Worm (Caenorhabditis elegans): ENCODE results near the gene K11E4.6.
A peak's percentile ranks its signal among the peaks of the same experiment; 100 is the strongest.

K11E4.6 gene

DNA sequence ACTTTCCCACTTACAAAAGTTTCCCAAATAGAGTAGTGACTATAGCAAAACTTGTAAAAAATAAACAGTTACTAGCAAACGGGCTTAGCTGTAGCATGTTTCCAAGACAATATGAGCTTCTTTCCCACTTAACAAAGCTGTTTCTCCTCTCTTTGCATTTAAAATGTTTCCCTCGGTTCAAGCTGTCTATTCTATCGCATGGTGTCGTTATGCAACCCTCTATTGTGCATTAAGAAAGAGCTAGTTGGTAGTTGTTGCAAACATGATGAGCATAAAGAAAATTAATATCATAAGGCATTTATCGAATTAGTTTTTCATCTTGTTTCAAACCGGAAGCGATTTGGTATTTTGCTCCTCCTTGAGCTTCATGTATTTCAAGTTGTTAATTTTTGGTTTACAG is 1.6 kb upstream of the K11E4.6 start, which contains the start of gene poml-1:
Gene poml-1, minus strand, starts transcription at position 101 of the 400 bp plus-strand sequence.
- TF ChIP-seq unc-39 (tag; optimal IDR thresholded peaks at IDR 0.05) (no peak), unc-55 (GFP tag; optimal IDR thresholded peaks at IDR 0.05) (no peak), ztf-1 (GFP tag; conservative IDR thresholded peaks at IDR 0.05) (no peak), egl-27 (tag; optimal IDR thresholded peaks at IDR 0.05) (no peak), lin-11 (tag; optimal IDR thresholded peaks at IDR 0.05) (no peak), mdl-1 (tag; optimal IDR thresholded peaks at IDR 0.05) (no peak), ztf-11 (tag; optimal IDR thresholded peaks at IDR 0.05) (no peak), nhr-21 (tag; optimal IDR thresholded peaks at IDR 0.05) (no peak)

ce11 chrX:13726285-13726684 is 1.8 kb downstream of the K11E4.6 start:
- TF ChIP-seq lsy-2 (tag; optimal IDR thresholded peaks at IDR 0.05) (no peak), blmp-1 (tag; optimal IDR thresholded peaks at IDR 0.05; ENCODE audit: insufficient read depth) (peak; percentile 80)

ce11 chrX:13726874-13727343 is 2.4 kb downstream of the K11E4.6 start, which contains the start of gene pix-1:
TSS of gene pix-1 (plus strand) at chrX:13727293.
- no peak for TF ChIP-seq mbf-1 (tag; optimal IDR thresholded peaks at IDR 0.05)
- no peak for TF ChIP-seq unc-62 (GFP tag; optimal IDR thresholded peaks at IDR 0.05)
- no peak for TF ChIP-seq ceh-16 (tag; optimal IDR thresholded peaks at IDR 0.05)
- TF ChIP-seq sma-9 (GFP tag; optimal IDR thresholded peaks at IDR 0.05), result peak; percentile 85
- TF ChIP-seq sma-9 (tag; optimal IDR thresholded peaks at IDR 0.05), result no peak
- TF ChIP-seq ama-1 (optimal IDR thresholded peaks at IDR 0.05), result no peak
- TF ChIP-seq unc-39 (tag; optimal IDR thresholded peaks at IDR 0.05), result no peak
- TF ChIP-seq elt-1 (tag; optimal IDR thresholded peaks at IDR 0.05), result no peak
- TF ChIP-seq sem-4 (tag; optimal IDR thresholded peaks at IDR 0.05), result peak; percentile 67
- no peak for TF ChIP-seq blmp-1 (tag; optimal IDR thresholded peaks at IDR 0.05; ENCODE audit: insufficient read depth)
- TF ChIP-seq elt-3 (tag; optimal IDR thresholded peaks at IDR 0.05), result no peak
- no peak for TF ChIP-seq mdl-1 (tag; optimal IDR thresholded peaks at IDR 0.05)
- peak; percentile 77 for TF ChIP-seq F13H6.1 (tag; optimal IDR thresholded peaks at IDR 0.05)
- TF ChIP-seq unc-55 (GFP tag; optimal IDR thresholded peaks at IDR 0.05), result peak; percentile 69
- peak; percentile 70 for TF ChIP-seq crh-2 (tag; optimal IDR thresholded peaks at IDR 0.05)
- TF ChIP-seq nhr-25 (tag; optimal IDR thresholded peaks at IDR 0.05), result peak; percentile 53
- TF ChIP-seq nhr-10 (tag; optimal IDR thresholded peaks at IDR 0.05), result no peak
- TF ChIP-seq lin-13 (GFP tag; optimal IDR thresholded peaks at IDR 0.05), result peak; percentile 62
- TF ChIP-seq lsy-2 (tag; optimal IDR thresholded peaks at IDR 0.05), result peak in 1 of 2 experiments; percentile 69
- TF ChIP-seq mab-5 (tag; optimal IDR thresholded peaks at IDR 0.05), result peak; percentile 50
- no peak for TF ChIP-seq zag-1 (tag; optimal IDR thresholded peaks at IDR 0.05)
- no peak for TF ChIP-seq Y55F3AM.14 (GFP tag; optimal IDR thresholded peaks at IDR 0.05)
- peak; percentile 13 for TF ChIP-seq ztf-4 (tag; optimal IDR thresholded peaks at IDR 0.05)
- TF ChIP-seq ztf-11 (tag; optimal IDR thresholded peaks at IDR 0.05), result no peak
- no peak for TF ChIP-seq nhr-23 (tag; optimal IDR thresholded peaks at IDR 0.05)
- no peak for TF ChIP-seq ZK546.5 (tag; optimal IDR thresholded peaks at IDR 0.05)
- TF ChIP-seq nhr-12 (tag; optimal IDR thresholded peaks at IDR 0.05), result no peak
- TF ChIP-seq peb-1 (tag; optimal IDR thresholded peaks at IDR 0.05), result no peak
- TF ChIP-seq egl-27 (tag; optimal IDR thresholded peaks at IDR 0.05), result peak; percentile 50
- TF ChIP-seq nhr-77 (tag; optimal IDR thresholded peaks at IDR 0.05), result no peak
- no peak for TF ChIP-seq nhr-237 (tag; optimal IDR thresholded peaks at IDR 0.05)
- no peak for TF ChIP-seq nhr-11 (tag; optimal IDR thresholded peaks at IDR 0.05)
- TF ChIP-seq R02D3.7 (tag; optimal IDR thresholded peaks at IDR 0.05), result no peak
- peak; percentile 64 for TF ChIP-seq fos-1 (tag; optimal IDR thresholded peaks at IDR 0.05)
- TF ChIP-seq nhr-129 (tag; optimal IDR thresholded peaks at IDR 0.05), result peak; percentile 66
- TF ChIP-seq gmeb-1 (tag; optimal IDR thresholded peaks at IDR 0.05), result peak; percentile 45
- peak; percentile 64 for TF ChIP-seq snpc-4 (tag; optimal IDR thresholded peaks at IDR 0.05)
- TF ChIP-seq ztf-1 (GFP tag; conservative IDR thresholded peaks at IDR 0.05), result no peak
- no peak for TF ChIP-seq ceh-82 (tag; optimal IDR thresholded peaks at IDR 0.05)
- no peak for TF ChIP-seq lin-39 (tag; optimal IDR thresholded peaks at IDR 0.05)
- peak; percentile 68 for TF ChIP-seq C34F6.9 (tag; optimal IDR thresholded peaks at IDR 0.05)
- no peak for TF ChIP-seq aly-2 (tag; optimal IDR thresholded peaks at IDR 0.05)
- TF ChIP-seq lin-11 (tag; optimal IDR thresholded peaks at IDR 0.05), result peak; percentile 11
- TF ChIP-seq sma-3 (GFP tag; optimal IDR thresholded peaks at IDR 0.05), result peak; percentile 55
- TF ChIP-seq nhr-6 (tag; optimal IDR thresholded peaks at IDR 0.05), result peak; percentile 2
- no peak for TF ChIP-seq alr-1 (tag; optimal IDR thresholded peaks at IDR 0.05)
- no peak for TF ChIP-seq dmd-4 (tag; optimal IDR thresholded peaks at IDR 0.05)
- TF ChIP-seq skn-1 (tag; optimal IDR thresholded peaks at IDR 0.05), result no peak
- TF ChIP-seq nhr-21 (tag; optimal IDR thresholded peaks at IDR 0.05), result peak; percentile 17

Data from whole organism, L2 larva.